Fruit fly (Drosophila melanogaster): ENCODE measurements around the gene CG4615.

DNA sequence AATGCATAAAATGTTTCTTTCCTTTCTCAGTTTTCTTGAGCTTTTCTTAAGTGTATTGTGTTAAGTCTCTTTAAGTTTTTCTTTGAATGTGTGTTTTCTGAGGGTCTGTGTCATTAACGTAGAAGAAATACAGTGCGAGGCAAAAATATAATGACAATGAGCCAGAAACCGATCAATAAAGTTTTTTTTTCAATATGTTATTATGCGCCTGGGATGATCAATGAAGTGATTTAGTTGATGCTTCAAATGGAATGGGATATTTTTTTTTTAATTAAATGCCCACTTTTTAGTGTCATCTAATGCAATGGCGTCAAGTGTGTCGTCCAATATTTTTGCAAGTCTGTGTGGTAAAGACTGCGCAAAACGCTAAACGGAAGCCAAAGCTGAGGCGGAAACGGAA, 15.6 kb downstream of the CG4615 start:
- TF ChIP-seq CG8478 (optimal IDR thresholded peaks at IDR 0.05) (no peak), psq (optimal IDR thresholded peaks at IDR 0.05) (no peak), usp (GFP tag; optimal IDR thresholded peaks at IDR 0.05) (no peak), pan (optimal IDR thresholded peaks at IDR 0.05) (no peak), EcR (GFP tag; optimal IDR thresholded peaks at IDR 0.05) (no peak), Dll (optimal IDR thresholded peaks at IDR 0.05) (no peak)
